Fruit fly (Drosophila melanogaster): Measurements from ENCODE around the gene Srp68.

DNA sequence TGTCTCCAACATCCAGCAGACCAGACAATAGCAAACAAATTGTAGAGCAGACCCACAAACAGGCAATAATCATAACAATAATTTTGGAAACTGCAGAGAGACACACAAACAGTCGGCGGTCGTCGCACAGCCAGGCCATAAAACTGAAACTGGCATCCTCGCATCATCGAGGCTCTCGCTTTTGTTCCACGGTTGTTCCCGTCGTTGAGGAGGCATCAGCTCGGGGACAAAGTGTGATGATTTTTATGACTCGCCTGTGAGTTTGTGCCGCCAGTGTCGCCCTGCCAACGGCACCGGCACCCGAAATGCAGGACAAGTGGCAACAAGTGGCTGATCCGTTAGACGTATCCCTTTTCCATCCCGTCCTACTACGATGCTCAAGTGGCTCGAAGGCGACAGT, 28.5 kb downstream of the Srp68 start:
- TF ChIP-seq odd (GFP tag; optimal IDR thresholded peaks at IDR 0.05), result no peak
- no peak for TF ChIP-seq CG10209 (GFP tag; optimal IDR thresholded peaks at IDR 0.05)
